Worm (Caenorhabditis elegans) whole organism, L1 larva: ENCODE results near the gene F40F8.1.
A peak's percentile ranks its signal among the peaks of the same experiment; 100 is the strongest.

Experiments
- C04F5.9 ChIP-seq: sonication (generic microtip); optimal IDR thresholded peaks from 2 replicates; lab custom pipeline; 2016; ENCODE audit warnings: missing genetic modification characterization, missing compliant biosample characterization
- C34B4.2 ChIP-seq: sonication (generic microtip); optimal IDR thresholded peaks from 2 replicates; lab custom pipeline; 2017; ENCODE audit warnings: mild to moderate bottlenecking, missing genetic modification characterization, missing compliant biosample characterization
- F16B12.6 ChIP-seq: fragments of 150-350 bp; optimal IDR thresholded peaks from 2 replicates; lab custom pipeline; 2014; ENCODE audit warnings: missing biosample characterization, missing genetic modification characterization
- aly-2 ChIP-seq: fragments of 150-350 bp; optimal IDR thresholded peaks from 2 replicates; lab custom pipeline; 2014; ENCODE audit warnings: missing biosample characterization, missing genetic modification characterization
- ceh-88 ChIP-seq: fragments of 200-800 bp; sonication (Bioruptor generic); IDR thresholded peaks from 2 replicates; pipeline ENCODE4 v1.3.6; 2022; ENCODE audit warnings: missing genetic modification characterization, missing compliant biosample characterization
- dsc-1 ChIP-seq: sonication (generic microtip); optimal IDR thresholded peaks from 2 replicates; lab custom pipeline; 2016; ENCODE audit warnings: mild to moderate bottlenecking, missing genetic modification characterization, missing compliant biosample characterization
- efl-1 ChIP-seq, 4 experiments: fragments of 150-350 bp; optimal IDR thresholded peaks in 3 of 4; peaks in 1 of 4; 1 replicate in 1 of 4; 2 replicates in 3 of 4; lab custom pipeline; 2014; ENCODE audit warnings: missing biosample characterization in 2 of 4, missing genetic modification characterization in 2 of 4, missing genetic modification reagents in 2 of 4
- egl-13 ChIP-seq: sonication (generic microtip); optimal IDR thresholded peaks from 2 replicates; lab custom pipeline; 2016; ENCODE audit warnings: missing genotype, missing genetic modification reagents, missing genetic modification characterization, missing compliant biosample characterization
- elt-2 ChIP-seq: sonication (generic microtip); optimal IDR thresholded peaks from 2 replicates; lab custom pipeline; 2016; ENCODE audit warnings: missing genetic modification characterization, mild to moderate bottlenecking, inconsistent platforms, missing compliant biosample characterization, missing genetic modification reagents
- ets-5 ChIP-seq: fragments of 200-800 bp; sonication (Bioruptor generic); IDR thresholded peaks from 2 replicates; pipeline ENCODE4 v1.3.6; 2022; ENCODE audit warnings: missing genetic modification characterization, missing compliant biosample characterization
- fkh-10 ChIP-seq: sonication (generic microtip); optimal IDR thresholded peaks from 2 replicates; lab custom pipeline; 2017; ENCODE audit warnings: missing biosample characterization, missing genetic modification reagents, missing genetic modification characterization
- fkh-4 ChIP-seq: sonication (generic microtip); optimal IDR thresholded peaks from 2 replicates; lab custom pipeline; 2016; ENCODE audit warnings: missing compliant biosample characterization, missing genetic modification characterization, borderline replicate concordance
- fos-1 ChIP-seq: fragments of 150-350 bp; optimal IDR thresholded peaks from 2 replicates; lab custom pipeline; 2014; ENCODE audit warnings: missing biosample characterization, missing genetic modification characterization
- jun-1 ChIP-seq: fragments of 150-350 bp; optimal IDR thresholded peaks from 2 replicates; lab custom pipeline; 2014; ENCODE audit warnings: missing biosample characterization, missing genetic modification reagents, missing genetic modification characterization
- lin-35 ChIP-seq, 2 experiments: fragments of 150-350 bp; optimal IDR thresholded peaks; 2 replicates each; lab custom pipeline; 2014; ENCODE audit warnings: missing biosample characterization in 2 of 2, missing genetic modification characterization in 2 of 2, missing genetic modification reagents in 2 of 2
- lin-39 ChIP-seq: fragments of 150-350 bp; optimal IDR thresholded peaks from 2 replicates; lab custom pipeline; 2014; ENCODE audit warnings: missing biosample characterization, missing genetic modification reagents, missing genetic modification characterization
- lir-3 ChIP-seq: sonication (generic microtip); optimal IDR thresholded peaks from 2 replicates; lab custom pipeline; 2016; ENCODE audit warnings: mild to moderate bottlenecking, missing genetic modification characterization, moderate library complexity, missing compliant biosample characterization; ENCODE audit not compliant: poor library complexity
- lsy-2 ChIP-seq, 2 experiments: fragments of 150-350 bp; optimal IDR thresholded peaks; 2 replicates each; lab custom pipeline; 2014; ENCODE audit warnings: missing biosample characterization in 2 of 2, missing genetic modification characterization in 2 of 2
- mdl-1 ChIP-seq, 2 experiments: fragments of 150-350 bp; optimal IDR thresholded peaks; 2 replicates each; lab custom pipeline; 2014 to 2017; ENCODE audit warnings: missing biosample characterization in 2 of 2, missing genetic modification characterization in 2 of 2, inconsistent platforms in 1 of 2
- mef-2 ChIP-seq: fragments of 150-350 bp; optimal IDR thresholded peaks from 2 replicates; lab custom pipeline; 2014; ENCODE audit warnings: missing biosample characterization, missing genetic modification characterization
- mep-1 ChIP-seq: fragments of 150-350 bp; optimal IDR thresholded peaks from 2 replicates; lab custom pipeline; 2014; ENCODE audit warnings: missing biosample characterization, missing genetic modification characterization
- nhr-19 ChIP-seq: fragments of 200-800 bp; sonication (Bioruptor generic); conservative IDR thresholded peaks from 2 replicates; pipeline ENCODE4 v1.3.6; 2022; ENCODE audit warnings: missing genetic modification characterization, missing compliant biosample characterization
- nhr-20 ChIP-seq: sonication (generic microtip); optimal IDR thresholded peaks from 2 replicates; lab custom pipeline; 2016; ENCODE audit warnings: mild to moderate bottlenecking, missing genetic modification characterization, missing compliant biosample characterization
- nhr-47 ChIP-seq: sonication (generic microtip); optimal IDR thresholded peaks from 2 replicates; lab custom pipeline; 2016; ENCODE audit warnings: mild to moderate bottlenecking, missing genetic modification characterization, moderate library complexity, missing compliant biosample characterization
- nhr-71 ChIP-seq: sonication (generic microtip); optimal IDR thresholded peaks from 2 replicates; lab custom pipeline; 2016; ENCODE audit warnings: mild to moderate bottlenecking, missing genetic modification characterization, moderate library complexity, missing compliant biosample characterization
- nhr-76 ChIP-seq: sonication (generic microtip); optimal IDR thresholded peaks from 2 replicates; lab custom pipeline; 2017; ENCODE audit warnings: missing biosample characterization, missing genetic modification characterization
- nhr-85 ChIP-seq: sonication (generic microtip); peaks from one replicate; lab custom pipeline; 2016; ENCODE audit warnings: missing genetic modification characterization, inconsistent platforms, missing compliant biosample characterization
- nhr-90 ChIP-seq: sonication (generic microtip); optimal IDR thresholded peaks from 2 replicates; lab custom pipeline; 2016; ENCODE audit warnings: mild to moderate bottlenecking, missing genetic modification characterization, missing compliant biosample characterization; ENCODE audit not compliant: poor library complexity
- pax-3 ChIP-seq: fragments of 200-800 bp; sonication (Bioruptor generic); optimal IDR thresholded peaks from 2 replicates; lab custom pipeline; 2018; ENCODE audit warnings: mild to moderate bottlenecking, missing genetic modification characterization, moderate library complexity, missing compliant biosample characterization
- snu-23 ChIP-seq: sonication (generic microtip); optimal IDR thresholded peaks from 2 replicates; lab custom pipeline; 2016; ENCODE audit warnings: missing genetic modification characterization, missing compliant biosample characterization
- sox-4 ChIP-seq: sonication (generic microtip); optimal IDR thresholded peaks from 2 replicates; lab custom pipeline; 2016; ENCODE audit warnings: missing genetic modification characterization, missing compliant biosample characterization
- sptf-1 ChIP-seq: fragments of 150-350 bp; optimal IDR thresholded peaks from 2 replicates; lab custom pipeline; 2014; ENCODE audit warnings: missing biosample characterization, missing genetic modification characterization
- tbx-2 ChIP-seq: sonication (generic microtip); optimal IDR thresholded peaks from 2 replicates; lab custom pipeline; 2016; ENCODE audit warnings: missing genetic modification characterization, missing compliant biosample characterization
- unc-30 ChIP-seq: sonication (generic microtip); optimal IDR thresholded peaks from 2 replicates; lab custom pipeline; 2017; ENCODE audit warnings: missing biosample characterization, missing genetic modification characterization
- unc-62 ChIP-seq: fragments of 150-350 bp; optimal IDR thresholded peaks from 2 replicates; lab custom pipeline; 2014; ENCODE audit warnings: missing biosample characterization, missing genetic modification reagents, missing genetic modification characterization
- vab-15 ChIP-seq: sonication (generic microtip); optimal IDR thresholded peaks from 2 replicates; lab custom pipeline; 2017; ENCODE audit warnings: missing genotype, mild to moderate bottlenecking, missing genetic modification characterization, missing compliant biosample characterization
- xbp-1 ChIP-seq: sonication (generic microtip); optimal IDR thresholded peaks from 2 replicates; lab custom pipeline; 2016; ENCODE audit warnings: missing genetic modification characterization, missing compliant biosample characterization
- ztf-11 ChIP-seq, 2 experiments: sonication (generic microtip); optimal IDR thresholded peaks; 2 replicates each; lab custom pipeline; 2016 to 2017; ENCODE audit warnings: missing genetic modification characterization in 2 of 2, missing biosample characterization in 1 of 2, missing compliant biosample characterization in 1 of 2
- ztf-4 ChIP-seq: fragments of 150-350 bp; optimal IDR thresholded peaks from 2 replicates; lab custom pipeline; 2014; ENCODE audit warnings: missing biosample characterization, missing genetic modification characterization

Gene F40F8.1

DNA sequence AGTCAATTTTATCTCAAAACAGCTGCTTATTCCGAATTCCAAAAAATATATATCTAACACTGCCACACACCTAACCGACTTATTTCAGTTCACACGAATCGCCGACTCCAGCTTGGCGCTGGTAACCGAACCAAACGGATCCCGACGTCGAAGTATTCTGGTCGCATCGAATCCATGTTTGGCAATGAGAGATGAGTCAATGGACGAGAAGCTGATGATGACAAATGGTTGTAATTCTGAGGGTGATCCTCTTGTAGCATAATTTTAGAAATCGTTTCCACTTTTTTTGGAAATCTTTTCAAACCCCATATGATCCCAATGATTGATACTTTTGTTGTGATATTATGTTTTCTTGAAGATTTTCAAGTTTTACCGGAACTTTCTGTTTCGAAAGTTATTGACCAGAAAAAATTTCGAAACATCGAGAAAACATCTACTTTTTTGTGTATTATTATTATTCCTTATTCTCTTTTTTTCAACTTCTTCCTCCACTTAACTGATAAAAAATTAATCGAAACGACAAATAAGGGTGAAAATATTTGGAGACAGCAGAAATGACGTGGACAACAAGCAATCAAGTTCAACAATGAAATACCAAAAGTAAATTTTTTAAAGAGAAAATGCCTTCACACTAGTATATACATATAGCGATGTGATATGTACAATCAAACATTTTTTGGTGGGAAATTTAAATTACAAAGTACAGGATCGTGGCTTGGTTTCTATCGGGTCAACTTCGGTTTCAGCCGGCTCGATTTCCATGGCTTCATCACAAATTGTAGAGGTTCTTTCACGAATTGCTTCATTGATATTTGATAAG, 22.6 kb downstream of the F40F8.1 start (continued):
- TF ChIP-seq fkh-4 (tag; lab: Kevin White, UChicago) (no peak), C04F5.9 (tag; lab: Kevin White, UChicago) (no peak), ztf-11 (tag; optimal IDR thresholded peaks at IDR 0.05; lab: Kevin White, UChicago) (no peak), nhr-20 (no peak), egl-13 (tag; lab: Kevin White, UChicago) (no peak), nhr-76 (tag; lab: Kevin White, UChicago) (no peak), unc-30 (no peak), nhr-71 (tag; lab: Kevin White, UChicago) (peak; percentile 28), jun-1 (peak; percentile 56), xbp-1 (tag; lab: Kevin White, UChicago) (no peak), aly-2 (peak; percentile 23), nhr-47 (tag; lab: Kevin White, UChicago) (no peak), unc-62 (no peak), ztf-4 (tag; lab: Kevin White, UChicago) (no peak), fkh-10 (GFP tag; lab: Kevin White, UChicago) (no peak), ceh-88 (GFP tag; lab: Robert Waterston, UW) (no peak), sptf-1 (tag; lab: Kevin White, UChicago) (no peak), mef-2 (tag; lab: Kevin White, UChicago) (no peak), sox-4 (tag; lab: Kevin White, UChicago) (no peak), dsc-1 (tag; lab: Kevin White, UChicago) (no peak), snu-23 (no peak), lin-39 (tag; lab: Kevin White, UChicago) (no peak), lir-3 (no peak), F16B12.6 (tag; lab: Kevin White, UChicago) (no peak), tbx-2 (tag; lab: Kevin White, UChicago) (no peak), fos-1 (no peak), vab-15 (tag; lab: Kevin White, UChicago) (no peak), ets-5 (GFP tag; lab: Robert Waterston, UW) (no peak), nhr-19 (GFP tag; lab: Robert Waterston, UW) (no peak), mep-1 (tag; lab: Kevin White, UChicago) (no peak), lsy-2 (tag; optimal IDR thresholded peaks at IDR 0.05; lab: Kevin White, UChicago) (no peak), pax-3 (tag; lab: Kevin White, UChicago) (no peak), C34B4.2 (tag; lab: Kevin White, UChicago) (no peak)

DNA sequence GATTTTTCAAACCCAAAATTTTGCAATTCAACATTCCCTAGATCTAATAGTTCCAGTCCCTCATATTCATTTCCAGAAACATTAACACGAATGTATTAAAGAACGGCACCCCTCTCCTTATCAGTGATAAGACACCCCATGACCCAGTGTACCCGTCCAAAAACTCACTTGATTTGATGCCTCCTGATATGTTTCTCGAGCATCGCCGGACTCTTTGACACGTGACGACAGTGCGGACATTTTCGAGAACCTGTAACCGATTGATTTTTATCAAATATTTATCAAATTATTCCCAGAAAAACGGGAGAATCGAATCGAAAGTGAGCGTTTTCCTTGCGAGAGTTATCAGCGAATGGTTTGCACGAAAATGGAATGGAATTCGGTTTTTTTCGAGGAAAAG, 23.5 kb downstream of the F40F8.1 start:
- TF ChIP-seq nhr-85 (no peak), elt-2 (tag; lab: Kevin White, UChicago) (peak; percentile 97), fos-1 (no peak), efl-1 (optimal IDR thresholded peaks at IDR 0.05; lab: Kevin White, UChicago) (no peak), efl-1 (GFP tag; optimal IDR thresholded peaks at IDR 0.05 in 1 of 2; lab: Kevin White, UChicago) (peak in 1 of 2 experiments; percentile 41), nhr-71 (tag; lab: Kevin White, UChicago) (peak; percentile 33), mdl-1 (tag; optimal IDR thresholded peaks at IDR 0.05; lab: Kevin White, UChicago) (peak in 1 of 2 experiments; percentile 40), nhr-90 (tag; lab: Kevin White, UChicago) (peak; percentile 35), lin-35 (GFP tag; optimal IDR thresholded peaks at IDR 0.05; lab: Kevin White, UChicago) (peak in 1 of 2 experiments; percentile 52), vab-15 (tag; lab: Kevin White, UChicago) (no peak)
